Worm (Caenorhabditis elegans): ENCODE results near the gene srj-24.
A peak's percentile ranks its signal among the peaks of the same experiment; 100 is the strongest.

DNA sequence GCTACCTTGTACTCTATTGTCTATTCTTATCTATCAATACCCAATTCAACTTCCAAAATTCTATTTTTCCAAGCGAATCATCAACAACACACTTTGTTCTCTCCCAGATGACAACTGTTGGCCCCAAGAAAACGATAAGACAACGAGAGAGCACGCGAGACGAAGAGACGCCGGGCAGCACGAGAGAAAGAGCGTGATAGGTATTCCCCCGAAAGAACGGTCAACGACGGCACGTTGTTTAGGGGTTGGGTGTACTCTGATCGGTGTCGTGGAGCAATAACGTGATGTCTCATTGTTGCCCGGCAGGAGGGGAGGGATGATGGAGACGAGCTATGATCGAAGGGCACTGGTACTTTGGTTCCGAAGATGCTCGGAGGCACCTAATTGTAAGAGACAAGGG is 7.3 kb downstream of the srj-24 start:
- TF ChIP-seq mab-5 (tag; optimal IDR thresholded peaks at IDR 0.05) (peak; percentile 62), elt-3 (tag; optimal IDR thresholded peaks at IDR 0.05) (no peak), ceh-82 (tag; optimal IDR thresholded peaks at IDR 0.05) (no peak), fos-1 (tag; optimal IDR thresholded peaks at IDR 0.05) (peak; percentile 83), unc-62 (GFP tag; optimal IDR thresholded peaks at IDR 0.05) (peak; percentile 11)
